Worm (Caenorhabditis elegans) whole organism, late embryonic: ENCODE results near the gene doxa-1.

Experiments used
- C38D4.7 ChIP-seq: fragments of 200-800 bp; sonication (Bioruptor generic); optimal IDR thresholded peaks from 2 replicates; lab custom pipeline; 2018; ENCODE audit warnings: mild to moderate bottlenecking, missing genetic modification characterization, moderate library complexity, missing compliant biosample characterization
- eyg-1 ChIP-seq: sonication (generic microtip); optimal IDR thresholded peaks from 2 replicates; lab custom pipeline; 2016; ENCODE audit warnings: missing genotype, missing genetic modification characterization, missing compliant biosample characterization
- nfya-1 ChIP-seq: sonication (generic microtip); optimal IDR thresholded peaks from 2 replicates; lab custom pipeline; 2017; ENCODE audit warnings: missing genetic modification characterization, mild to moderate bottlenecking, missing compliant biosample characterization, antibody characterized with exemption, moderate library complexity
- pha-4 ChIP-seq: fragments of 150-350 bp; optimal IDR thresholded peaks from 2 replicates; lab custom pipeline; 2018; ENCODE audit warnings: missing biosample characterization, missing genetic modification reagents, missing genetic modification characterization

DNA sequence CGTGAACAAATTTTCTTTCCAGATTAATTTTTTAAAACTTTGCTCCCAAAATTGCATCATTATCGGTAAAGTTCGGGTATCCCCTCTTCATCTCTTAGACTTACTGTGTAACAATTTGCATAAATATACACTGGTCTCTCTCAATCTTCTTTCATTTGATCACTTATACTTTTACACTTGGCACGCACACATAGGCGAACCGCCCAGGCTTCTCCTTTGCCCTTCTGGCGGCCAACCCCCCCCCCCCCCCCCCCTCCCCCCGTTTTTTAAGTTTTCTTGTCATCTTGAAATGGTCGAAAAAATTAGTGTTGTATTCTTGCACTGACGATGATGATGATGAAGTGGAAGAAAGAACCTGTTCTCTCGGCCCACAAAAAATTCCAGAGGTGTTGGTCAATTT, 10.6 kb upstream of the doxa-1 start:
- TF ChIP-seq nfya-1 (tag; lab: Kevin White, UChicago) (no peak), C38D4.7 (GFP tag; lab: Kevin White, UChicago) (no peak), eyg-1 (tag; lab: Kevin White, UChicago) (no peak), pha-4 (tag; lab: Kevin White, UChicago) (no peak)
